Worm (Caenorhabditis elegans) whole organism, L2 larva: ENCODE data around the gene T20B12.4.

ENCODE experiments used
- C34F6.9 ChIP-seq: fragments of 150-350 bp; optimal IDR thresholded peaks from 2 replicates; lab custom pipeline; 2014; ENCODE audit warnings: missing biosample characterization, missing genetic modification characterization
- F13H6.1 ChIP-seq: sonication (generic microtip); optimal IDR thresholded peaks from 2 replicates; lab custom pipeline; 2016; ENCODE audit warnings: missing genetic modification characterization, missing compliant biosample characterization
- R02D3.7 ChIP-seq: fragments of 150-350 bp; optimal IDR thresholded peaks from 2 replicates; lab custom pipeline; 2014; ENCODE audit warnings: missing biosample characterization, missing genetic modification characterization
- Y55F3AM.14 ChIP-seq: fragments of 200-800 bp; sonication (Bioruptor generic); optimal IDR thresholded peaks from 2 replicates; lab custom pipeline; 2018; ENCODE audit warnings: mild to moderate bottlenecking, missing genetic modification characterization, missing compliant biosample characterization
- ZK546.5 ChIP-seq: sonication (generic microtip); optimal IDR thresholded peaks from 2 replicates; lab custom pipeline; 2017; ENCODE audit warnings: missing biosample characterization, missing genetic modification characterization
- alr-1 ChIP-seq: fragments of 150-350 bp; optimal IDR thresholded peaks from 2 replicates; lab custom pipeline; 2014; ENCODE audit warnings: missing biosample characterization, missing genetic modification characterization
- aly-2 ChIP-seq: fragments of 150-350 bp; optimal IDR thresholded peaks from 2 replicates; lab custom pipeline; 2014; ENCODE audit warnings: missing biosample characterization, missing genetic modification characterization
- ama-1 ChIP-seq: fragments of 150-350 bp; optimal IDR thresholded peaks from 2 replicates; lab custom pipeline; 2018; ENCODE audit warnings: inconsistent platforms
- blmp-1 ChIP-seq: sonication (generic microtip); optimal IDR thresholded peaks from 2 replicates; lab custom pipeline; 2017; ENCODE audit warnings: missing genetic modification characterization, mild to moderate bottlenecking, missing compliant biosample characterization, antibody characterized with exemption, moderate library complexity; ENCODE audit not compliant: insufficient read depth
- ceh-16 ChIP-seq: fragments of 150-350 bp; optimal IDR thresholded peaks from 2 replicates; lab custom pipeline; 2014; ENCODE audit warnings: missing biosample characterization, missing genetic modification characterization
- ceh-82 ChIP-seq: fragments of 150-350 bp; optimal IDR thresholded peaks from 2 replicates; lab custom pipeline; 2014; ENCODE audit warnings: missing biosample characterization, missing genetic modification characterization
- crh-2 ChIP-seq: sonication (generic microtip); optimal IDR thresholded peaks from 2 replicates; lab custom pipeline; 2017; ENCODE audit warnings: missing biosample characterization, missing genetic modification characterization
- dmd-4 ChIP-seq: sonication (generic microtip); optimal IDR thresholded peaks from 2 replicates; lab custom pipeline; 2017; ENCODE audit warnings: missing biosample characterization, missing genetic modification characterization
- egl-27 ChIP-seq: sonication (generic microtip); optimal IDR thresholded peaks from 3 replicates; lab custom pipeline; 2017; ENCODE audit warnings: missing biosample characterization, missing genetic modification reagents, missing genetic modification characterization
- elt-1 ChIP-seq: fragments of 150-350 bp; optimal IDR thresholded peaks from 2 replicates; lab custom pipeline; 2014; ENCODE audit warnings: missing biosample characterization, missing genetic modification characterization
- elt-3 ChIP-seq: sonication (generic microtip); optimal IDR thresholded peaks from 2 replicates; lab custom pipeline; 2017; ENCODE audit warnings: missing biosample characterization, missing genetic modification characterization
- fos-1 ChIP-seq: fragments of 150-350 bp; optimal IDR thresholded peaks from 2 replicates; lab custom pipeline; 2014; ENCODE audit warnings: missing biosample characterization, missing genetic modification characterization
- gmeb-1 ChIP-seq: fragments of 150-350 bp; optimal IDR thresholded peaks from 2 replicates; lab custom pipeline; 2014; ENCODE audit warnings: missing biosample characterization, missing genetic modification characterization
- lin-11 ChIP-seq: fragments of 150-350 bp; sonication (generic microtip); optimal IDR thresholded peaks from 2 replicates; lab custom pipeline; 2014; ENCODE audit warnings: missing biosample characterization, missing genetic modification characterization, inconsistent platforms, mixed read lengths
- lin-13 ChIP-seq: fragments of 150-350 bp; optimal IDR thresholded peaks from 2 replicates; lab custom pipeline; 2014; ENCODE audit warnings: missing biosample characterization, missing genetic modification reagents, missing genetic modification characterization
- lin-39 ChIP-seq: fragments of 150-350 bp; optimal IDR thresholded peaks from 2 replicates; lab custom pipeline; 2014; ENCODE audit warnings: missing biosample characterization, missing genetic modification reagents, missing genetic modification characterization
- lsy-2 ChIP-seq, 2 experiments: fragments of 150-350 bp in 1 of 2; sonication (generic microtip) in 1 of 2; optimal IDR thresholded peaks; 2 replicates each; lab custom pipeline; 2014 to 2017; ENCODE audit warnings: missing biosample characterization in 2 of 2, missing genetic modification characterization in 2 of 2
- mab-5 ChIP-seq: fragments of 150-350 bp; optimal IDR thresholded peaks from 2 replicates; lab custom pipeline; 2014; ENCODE audit warnings: missing biosample characterization, missing genetic modification characterization
- mbf-1 ChIP-seq: sonication (generic microtip); optimal IDR thresholded peaks from 2 replicates; lab custom pipeline; 2017; ENCODE audit warnings: missing biosample characterization, missing genetic modification characterization
- mdl-1 ChIP-seq, 2 experiments: fragments of 150-350 bp in 1 of 2; sonication (generic microtip) in 1 of 2; optimal IDR thresholded peaks; 2 replicates each; lab custom pipeline; 2017; ENCODE audit warnings: missing biosample characterization in 2 of 2, missing genetic modification characterization in 2 of 2
- nhr-10 ChIP-seq: sonication (generic microtip); optimal IDR thresholded peaks from 2 replicates; lab custom pipeline; 2017; ENCODE audit warnings: missing biosample characterization, missing genetic modification characterization
- nhr-11 ChIP-seq: fragments of 150-350 bp; optimal IDR thresholded peaks from 2 replicates; lab custom pipeline; 2014; ENCODE audit warnings: missing biosample characterization, missing genetic modification characterization
- nhr-12 ChIP-seq: fragments of 150-350 bp; optimal IDR thresholded peaks from 2 replicates; lab custom pipeline; 2014; ENCODE audit warnings: missing biosample characterization, missing genetic modification characterization
- nhr-129 ChIP-seq: fragments of 150-350 bp; optimal IDR thresholded peaks from 2 replicates; lab custom pipeline; 2014; ENCODE audit warnings: missing biosample characterization, missing genetic modification characterization
- nhr-21 ChIP-seq: fragments of 150-350 bp; optimal IDR thresholded peaks from 2 replicates; lab custom pipeline; 2014; ENCODE audit warnings: missing biosample characterization, missing genetic modification characterization
- nhr-23 ChIP-seq: fragments of 150-350 bp; optimal IDR thresholded peaks from 2 replicates; lab custom pipeline; 2014; ENCODE audit warnings: missing biosample characterization, missing genetic modification reagents, missing genetic modification characterization
- nhr-237 ChIP-seq: fragments of 150-350 bp; optimal IDR thresholded peaks from 2 replicates; lab custom pipeline; 2014; ENCODE audit warnings: missing biosample characterization, missing genetic modification characterization
- nhr-25 ChIP-seq: fragments of 150-350 bp; sonication (generic microtip); optimal IDR thresholded peaks from 3 replicates; lab custom pipeline; 2014; ENCODE audit warnings: missing biosample characterization, missing genetic modification characterization
- nhr-6 ChIP-seq: fragments of 150-350 bp; optimal IDR thresholded peaks from 2 replicates; lab custom pipeline; 2014; ENCODE audit warnings: missing biosample characterization, missing genetic modification characterization
- nhr-77 ChIP-seq: fragments of 150-350 bp; optimal IDR thresholded peaks from 2 replicates; lab custom pipeline; 2014; ENCODE audit warnings: missing biosample characterization, missing genetic modification characterization
- peb-1 ChIP-seq: fragments of 150-350 bp; optimal IDR thresholded peaks from 2 replicates; lab custom pipeline; 2014; ENCODE audit warnings: missing biosample characterization, missing genetic modification characterization
- sem-4 ChIP-seq: fragments of 150-350 bp; optimal IDR thresholded peaks from 2 replicates; lab custom pipeline; 2014; ENCODE audit warnings: missing biosample characterization, missing genetic modification reagents, missing genetic modification characterization
- skn-1 ChIP-seq: sonication (generic microtip); optimal IDR thresholded peaks from 2 replicates; lab custom pipeline; 2017; ENCODE audit warnings: missing biosample characterization, missing genetic modification characterization
- sma-3 ChIP-seq: sonication (generic microtip); optimal IDR thresholded peaks from 2 replicates; lab custom pipeline; 2016; ENCODE audit warnings: missing genetic modification reagents, missing genetic modification characterization, missing compliant biosample characterization
- sma-9 ChIP-seq, 2 experiments: fragments of 150-350 bp in 1 of 2; sonication (generic microtip) in 1 of 2; optimal IDR thresholded peaks; 2 replicates each; lab custom pipeline; 2014 to 2016; ENCODE audit warnings: missing genetic modification characterization in 2 of 2, mild to moderate bottlenecking in 1 of 2, missing biosample characterization in 1 of 2, missing compliant biosample characterization in 1 of 2, missing genetic modification reagents in 1 of 2, moderate library complexity in 1 of 2
- snpc-4 ChIP-seq: fragments of 150-350 bp; optimal IDR thresholded peaks from 2 replicates; lab custom pipeline; 2014; ENCODE audit warnings: missing biosample characterization, missing genetic modification characterization
- unc-39 ChIP-seq: fragments of 150-350 bp; optimal IDR thresholded peaks from 2 replicates; lab custom pipeline; 2014; ENCODE audit warnings: missing biosample characterization, missing genetic modification characterization
- unc-55 ChIP-seq: fragments of 150-350 bp; sonication (generic microtip); optimal IDR thresholded peaks from 3 replicates; lab custom pipeline; 2014; ENCODE audit warnings: missing biosample characterization, missing genetic modification reagents, missing genetic modification characterization
- unc-62 ChIP-seq: fragments of 150-350 bp; optimal IDR thresholded peaks from 2 replicates; lab custom pipeline; 2014; ENCODE audit warnings: missing biosample characterization, missing genetic modification reagents, missing genetic modification characterization
- zag-1 ChIP-seq: fragments of 150-350 bp; optimal IDR thresholded peaks from 2 replicates; lab custom pipeline; 2014; ENCODE audit warnings: missing biosample characterization, missing genetic modification characterization
- ztf-1 ChIP-seq: fragments of 200-800 bp; sonication (Bioruptor generic); conservative IDR thresholded peaks from 2 replicates; pipeline ENCODE4 v1.3.6; 2022; ENCODE audit warnings: missing genetic modification characterization, missing compliant biosample characterization
- ztf-11 ChIP-seq: sonication (generic microtip); optimal IDR thresholded peaks from 2 replicates; lab custom pipeline; 2017; ENCODE audit warnings: missing biosample characterization, missing genetic modification characterization
- ztf-4 ChIP-seq: fragments of 150-350 bp; optimal IDR thresholded peaks from 2 replicates; lab custom pipeline; 2014; ENCODE audit warnings: missing biosample characterization, missing genetic modification characterization

Gene T20B12.4

DNA sequence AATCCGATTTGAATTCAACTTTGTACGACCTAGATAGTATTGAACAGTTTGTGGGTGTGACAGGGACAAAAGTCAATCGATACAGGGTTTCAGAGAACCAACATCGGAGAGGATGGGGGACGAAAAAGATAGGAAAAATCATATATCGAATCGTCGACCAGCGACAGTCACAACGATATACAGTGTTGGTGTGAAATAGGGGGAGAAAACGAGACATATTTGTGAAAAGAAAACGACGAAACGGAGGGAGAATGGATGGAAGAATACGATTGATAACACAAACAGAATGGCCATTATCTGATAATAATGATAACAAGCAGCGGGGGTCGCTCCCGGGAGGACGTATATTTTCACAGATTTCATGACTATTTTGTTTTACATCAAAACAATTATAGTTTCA lies 7.9 kb downstream of the T20B12.4 start:
- peak; percentile 52 for TF ChIP-seq sma-3 (GFP tag; lab: Kevin White, UChicago)
- no peak for TF ChIP-seq Y55F3AM.14 (GFP tag; lab: Kevin White, UChicago)
- TF ChIP-seq egl-27 (tag; lab: Kevin White, UChicago) = no peak
- TF ChIP-seq fos-1 = peak; percentile 88
- TF ChIP-seq crh-2 (tag; lab: Kevin White, UChicago) = peak; percentile 24
- no peak for TF ChIP-seq blmp-1 (tag; lab: Kevin White, UChicago)
- TF ChIP-seq mab-5 (tag; lab: Kevin White, UChicago) = no peak
- TF ChIP-seq sma-9 (GFP tag; optimal IDR thresholded peaks at IDR 0.05; lab: Kevin White, UChicago) = peak; percentile 9
- TF ChIP-seq sma-9 (tag; optimal IDR thresholded peaks at IDR 0.05; lab: Kevin White, UChicago) = no peak
- TF ChIP-seq ama-1 = peak; percentile 7
- no peak for TF ChIP-seq nhr-12 (tag; lab: Kevin White, UChicago)
- TF ChIP-seq nhr-129 = peak; percentile 39
- TF ChIP-seq nhr-21 (tag; lab: Kevin White, UChicago) = peak; percentile 30
- no peak for TF ChIP-seq gmeb-1 (tag; lab: Kevin White, UChicago)

DNA sequence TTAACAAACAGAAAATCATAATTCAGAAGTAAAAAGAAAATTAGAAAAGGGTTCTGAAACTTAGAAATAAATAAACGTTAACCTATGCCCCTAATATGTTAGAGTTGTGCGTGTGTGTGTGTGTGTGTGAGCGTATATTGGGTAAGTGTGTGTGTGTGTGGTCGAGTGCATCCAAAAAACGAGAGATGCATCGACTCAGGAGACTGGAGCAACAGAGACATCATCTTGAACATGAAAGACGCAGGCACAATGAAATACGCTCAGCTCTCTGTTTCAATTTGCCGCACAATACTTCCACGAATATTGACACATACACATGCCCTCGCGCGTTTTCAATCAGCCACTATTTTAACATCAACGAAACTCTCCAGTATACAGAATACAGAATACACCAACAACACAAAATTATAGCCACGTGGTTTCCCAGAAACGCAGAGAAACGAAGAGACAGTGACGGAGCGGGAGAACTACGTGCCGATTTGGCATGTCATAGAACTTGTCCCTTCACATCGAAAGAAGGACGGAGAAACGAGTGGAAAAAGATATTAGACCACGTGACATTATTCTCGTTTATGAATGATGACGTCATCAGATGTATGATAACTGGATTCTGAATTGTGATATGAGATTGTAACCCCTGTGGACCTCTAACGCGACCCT lies 8.8 kb downstream of the T20B12.4 start:
- TF ChIP-seq alr-1 = no peak
- peak; percentile 15 for TF ChIP-seq unc-62 (GFP tag; lab: Kevin White, UChicago)
- peak; percentile 8 for TF ChIP-seq nhr-10 (tag; lab: Kevin White, UChicago)
- no peak for TF ChIP-seq aly-2
- TF ChIP-seq mdl-1 (tag; optimal IDR thresholded peaks at IDR 0.05; lab: Kevin White, UChicago) = peak; percentile 92 to 96
- peak; percentile 70 for TF ChIP-seq sem-4
- peak; percentile 58 for TF ChIP-seq F13H6.1
- TF ChIP-seq elt-3 (tag; lab: Kevin White, UChicago) = no peak
- no peak for TF ChIP-seq ceh-16 (tag; lab: Kevin White, UChicago)
- peak; percentile 60 for TF ChIP-seq egl-27 (tag; lab: Kevin White, UChicago)
- TF ChIP-seq ZK546.5 (tag; lab: Kevin White, UChicago) = no peak
- no peak for TF ChIP-seq mbf-1 (tag; lab: Kevin White, UChicago)
- TF ChIP-seq peb-1 (tag; lab: Kevin White, UChicago) = no peak
- TF ChIP-seq lin-39 (tag; lab: Kevin White, UChicago) = no peak
- no peak for TF ChIP-seq nhr-77 (tag; lab: Kevin White, UChicago)
- TF ChIP-seq ztf-4 (tag; lab: Kevin White, UChicago) = peak; percentile 89
- peak; percentile 75 for TF ChIP-seq blmp-1 (tag; lab: Kevin White, UChicago)
- no peak for TF ChIP-seq ceh-82 (tag; lab: Kevin White, UChicago)
- no peak for TF ChIP-seq ztf-1 (GFP tag; lab: Robert Waterston, UW)
- peak; percentile 17 for TF ChIP-seq lin-13 (GFP tag; lab: Kevin White, UChicago)
- peak; percentile 82 for TF ChIP-seq C34F6.9 (tag; lab: Kevin White, UChicago)
- TF ChIP-seq sma-9 (GFP tag; optimal IDR thresholded peaks at IDR 0.05; lab: Kevin White, UChicago) = peak; percentile 91
- no peak for TF ChIP-seq sma-9 (tag; optimal IDR thresholded peaks at IDR 0.05; lab: Kevin White, UChicago)
- no peak for TF ChIP-seq nhr-11 (tag; lab: Kevin White, UChicago)
- peak; percentile 66 for TF ChIP-seq Y55F3AM.14 (GFP tag; lab: Kevin White, UChicago)
- TF ChIP-seq skn-1 (tag; lab: Kevin White, UChicago) = peak; percentile 16
- TF ChIP-seq ama-1 = peak; percentile 59
- TF ChIP-seq crh-2 (tag; lab: Kevin White, UChicago) = peak; percentile 92
- peak; percentile 67 for TF ChIP-seq nhr-6 (tag; lab: Kevin White, UChicago)
- no peak for TF ChIP-seq zag-1 (tag; lab: Kevin White, UChicago)
- TF ChIP-seq dmd-4 (tag; lab: Kevin White, UChicago) = no peak
- TF ChIP-seq fos-1 = peak; percentile 75
- TF ChIP-seq snpc-4 (tag; lab: Kevin White, UChicago) = peak; percentile 41
- TF ChIP-seq ztf-11 (tag; lab: Kevin White, UChicago) = no peak
- TF ChIP-seq lin-11 (tag; lab: Kevin White, UChicago) = no peak
- TF ChIP-seq nhr-21 (tag; lab: Kevin White, UChicago) = peak; percentile 93
- TF ChIP-seq nhr-12 (tag; lab: Kevin White, UChicago) = no peak
- peak; percentile 69 for TF ChIP-seq gmeb-1 (tag; lab: Kevin White, UChicago)
- no peak for TF ChIP-seq nhr-237
- peak; percentile 95 for TF ChIP-seq sma-3 (GFP tag; lab: Kevin White, UChicago)
- TF ChIP-seq elt-1 (tag; lab: Kevin White, UChicago) = no peak
- TF ChIP-seq nhr-129 = peak; percentile 92
- no peak for TF ChIP-seq nhr-23 (tag; lab: Kevin White, UChicago)
- TF ChIP-seq nhr-25 (tag; lab: Kevin White, UChicago) = peak; percentile 97
- no peak for TF ChIP-seq mab-5 (tag; lab: Kevin White, UChicago)
- peak; percentile 33 to 76 for TF ChIP-seq lsy-2 (tag; optimal IDR thresholded peaks at IDR 0.05; lab: Kevin White, UChicago)
- TF ChIP-seq unc-55 (GFP tag; lab: Kevin White, UChicago) = peak; percentile 52
- no peak for TF ChIP-seq R02D3.7 (tag; lab: Kevin White, UChicago)
- no peak for TF ChIP-seq unc-39 (tag; lab: Kevin White, UChicago)
